Worm (Caenorhabditis elegans) whole organism, L1 larva: ENCODE data around the gene str-178.
A peak's percentile ranks its signal among the peaks of the same experiment; 100 is the strongest.

Experiments
- C16A3.4 ChIP-seq: fragments of 150-350 bp; optimal IDR thresholded peaks from 2 replicates; lab custom pipeline; 2014; ENCODE audit warnings: missing biosample characterization, missing genetic modification characterization
- Y116A8C.19 ChIP-seq: sonication (generic microtip); optimal IDR thresholded peaks from 2 replicates; lab custom pipeline; 2016; ENCODE audit warnings: missing compliant biosample characterization, missing genetic modification characterization, borderline replicate concordance
- ama-1 ChIP-seq: fragments of 150-350 bp; optimal IDR thresholded peaks from 2 replicates; lab custom pipeline; 2014
- ceh-63 ChIP-seq: fragments of 200-800 bp; sonication (Bioruptor generic); optimal IDR thresholded peaks from 2 replicates; lab custom pipeline; 2018; ENCODE audit warnings: mild to moderate bottlenecking, missing genetic modification characterization, missing compliant biosample characterization
- ceh-82 ChIP-seq, 3 experiments: fragments of 150-350 bp in 1 of 3; sonication (generic microtip) in 2 of 3; optimal IDR thresholded peaks; 2 replicates each; lab custom pipeline; 2014 to 2017; ENCODE audit warnings: missing biosample characterization in 3 of 3, missing genetic modification characterization in 3 of 3
- ceh-90 ChIP-seq: sonication (generic microtip); optimal IDR thresholded peaks from 2 replicates; lab custom pipeline; 2016; ENCODE audit warnings: missing genetic modification characterization, missing compliant biosample characterization
- ces-1 ChIP-seq: fragments of 150-350 bp; optimal IDR thresholded peaks from 2 replicates; lab custom pipeline; 2014; ENCODE audit warnings: missing biosample characterization, missing genetic modification reagents, missing genetic modification characterization
- dpl-1 ChIP-seq, 3 experiments: fragments of 150-350 bp in 2 of 3; sonication (generic microtip) in 1 of 3; optimal IDR thresholded peaks; 2 replicates each; lab custom pipeline; 2014 to 2017; ENCODE audit warnings: missing biosample characterization in 3 of 3, missing genetic modification characterization in 3 of 3, missing genetic modification reagents in 3 of 3
- dsc-1 ChIP-seq: sonication (generic microtip); optimal IDR thresholded peaks from 2 replicates; lab custom pipeline; 2016; ENCODE audit warnings: mild to moderate bottlenecking, missing genetic modification characterization, missing compliant biosample characterization
- efl-1 ChIP-seq, 4 experiments: fragments of 150-350 bp; optimal IDR thresholded peaks in 3 of 4; peaks in 1 of 4; 1 replicate in 1 of 4; 2 replicates in 3 of 4; lab custom pipeline; 2014; ENCODE audit warnings: missing biosample characterization in 2 of 4, missing genetic modification characterization in 2 of 4, missing genetic modification reagents in 2 of 4
- efl-3 ChIP-seq: fragments of 200-800 bp; sonication (Bioruptor generic); optimal IDR thresholded peaks from 2 replicates; lab custom pipeline; 2018; ENCODE audit warnings: mild to moderate bottlenecking, missing genetic modification characterization, missing compliant biosample characterization
- fos-1 ChIP-seq: fragments of 150-350 bp; optimal IDR thresholded peaks from 2 replicates; lab custom pipeline; 2014; ENCODE audit warnings: missing biosample characterization, missing genetic modification characterization
- hlh-17 ChIP-seq: fragments of 200-800 bp; sonication (Bioruptor generic); optimal IDR thresholded peaks from 2 replicates; lab custom pipeline; 2018; ENCODE audit warnings: missing genetic modification characterization, mild to moderate bottlenecking, missing compliant biosample characterization, moderate library complexity, borderline replicate concordance
- hpl-2 ChIP-seq: fragments of 150-350 bp; optimal IDR thresholded peaks from 2 replicates; lab custom pipeline; 2014; ENCODE audit warnings: missing biosample characterization, missing genetic modification reagents, missing genetic modification characterization
- isw-1 ChIP-seq: fragments of 200-800 bp; sonication (Bioruptor generic); IDR thresholded peaks from 2 replicates; pipeline ENCODE4 v1.3.6; 2022; ENCODE audit warnings: missing genetic modification characterization, missing compliant biosample characterization
- jun-1 ChIP-seq: fragments of 150-350 bp; optimal IDR thresholded peaks from 2 replicates; lab custom pipeline; 2014; ENCODE audit warnings: missing biosample characterization, missing genetic modification reagents, missing genetic modification characterization
- lin-14 ChIP-seq: fragments of 200-800 bp; sonication (Bioruptor generic); optimal IDR thresholded peaks from 2 replicates; lab custom pipeline; 2018; ENCODE audit warnings: mild to moderate bottlenecking, missing genetic modification characterization, moderate library complexity, missing compliant biosample characterization
- lin-15B ChIP-seq: fragments of 150-350 bp; sonication (generic microtip); optimal IDR thresholded peaks from 3 replicates; lab custom pipeline; 2014; ENCODE audit warnings: missing biosample characterization, missing genetic modification characterization
- lin-35 ChIP-seq, 2 experiments: fragments of 150-350 bp; optimal IDR thresholded peaks; 2 replicates each; lab custom pipeline; 2014; ENCODE audit warnings: missing biosample characterization in 2 of 2, missing genetic modification characterization in 2 of 2, missing genetic modification reagents in 2 of 2
- lir-3 ChIP-seq: sonication (generic microtip); optimal IDR thresholded peaks from 2 replicates; lab custom pipeline; 2016; ENCODE audit warnings: mild to moderate bottlenecking, missing genetic modification characterization, moderate library complexity, missing compliant biosample characterization; ENCODE audit not compliant: poor library complexity
- lsy-2 ChIP-seq, 2 experiments: fragments of 150-350 bp; optimal IDR thresholded peaks; 2 replicates each; lab custom pipeline; 2014; ENCODE audit warnings: missing biosample characterization in 2 of 2, missing genetic modification characterization in 2 of 2
- mep-1 ChIP-seq: fragments of 150-350 bp; optimal IDR thresholded peaks from 2 replicates; lab custom pipeline; 2014; ENCODE audit warnings: missing biosample characterization, missing genetic modification characterization
- nhr-12 ChIP-seq: sonication (generic microtip); optimal IDR thresholded peaks from 2 replicates; lab custom pipeline; 2017; ENCODE audit warnings: missing biosample characterization, missing genetic modification characterization
- nhr-19 ChIP-seq: fragments of 200-800 bp; sonication (Bioruptor generic); conservative IDR thresholded peaks from 2 replicates; pipeline ENCODE4 v1.3.6; 2022; ENCODE audit warnings: missing genetic modification characterization, missing compliant biosample characterization
- nhr-237 ChIP-seq: fragments of 150-350 bp; optimal IDR thresholded peaks from 2 replicates; lab custom pipeline; 2014; ENCODE audit warnings: missing biosample characterization, missing genetic modification characterization
- nhr-71 ChIP-seq: sonication (generic microtip); optimal IDR thresholded peaks from 2 replicates; lab custom pipeline; 2016; ENCODE audit warnings: mild to moderate bottlenecking, missing genetic modification characterization, moderate library complexity, missing compliant biosample characterization
- pqm-1 ChIP-seq: sonication (generic microtip); optimal IDR thresholded peaks from 3 replicates; lab custom pipeline; 2017; ENCODE audit warnings: missing biosample characterization, missing genetic modification characterization
- skn-1 ChIP-seq: fragments of 150-350 bp; optimal IDR thresholded peaks from 2 replicates; lab custom pipeline; 2014; ENCODE audit warnings: missing biosample characterization, missing genetic modification characterization
- snpc-4 ChIP-seq: fragments of 150-350 bp; optimal IDR thresholded peaks from 2 replicates; lab custom pipeline; 2014; ENCODE audit warnings: missing biosample characterization, missing genetic modification characterization
- sox-4 ChIP-seq: sonication (generic microtip); optimal IDR thresholded peaks from 2 replicates; lab custom pipeline; 2016; ENCODE audit warnings: missing genetic modification characterization, missing compliant biosample characterization
- tbx-2 ChIP-seq: sonication (generic microtip); optimal IDR thresholded peaks from 2 replicates; lab custom pipeline; 2016; ENCODE audit warnings: missing genetic modification characterization, missing compliant biosample characterization
- xbp-1 ChIP-seq: sonication (generic microtip); optimal IDR thresholded peaks from 2 replicates; lab custom pipeline; 2016; ENCODE audit warnings: missing genetic modification characterization, missing compliant biosample characterization
- zag-1 ChIP-seq: fragments of 150-350 bp; optimal IDR thresholded peaks from 2 replicates; lab custom pipeline; 2014; ENCODE audit warnings: missing biosample characterization, missing genetic modification characterization
- zip-4 ChIP-seq: fragments of 200-800 bp; sonication (Bioruptor generic); optimal IDR thresholded peaks from 2 replicates; lab custom pipeline; 2018; ENCODE audit warnings: mild to moderate bottlenecking, missing genetic modification characterization, moderate library complexity, missing compliant biosample characterization
- ztf-4 ChIP-seq: fragments of 150-350 bp; optimal IDR thresholded peaks from 2 replicates; lab custom pipeline; 2014; ENCODE audit warnings: missing biosample characterization, missing genetic modification characterization

The str-178 gene

ce11 chrV:12706511-12706910, 9.8 kb downstream of the str-178 start:
- TF ChIP-seq efl-1 (optimal IDR thresholded peaks at IDR 0.05; lab: Kevin White, UChicago) (no peak), efl-1 (GFP tag; optimal IDR thresholded peaks at IDR 0.05 in 1 of 2; lab: Kevin White, UChicago) (peak in 1 of 2 experiments; percentile 65), efl-3 (GFP tag; lab: Kevin White, UChicago) (no peak), zag-1 (tag; lab: Kevin White, UChicago) (no peak), hlh-17 (GFP tag; lab: Kevin White, UChicago) (no peak), ama-1 (lab: Kevin White, UChicago) (no peak), nhr-12 (tag; lab: Kevin White, UChicago) (no peak), Y116A8C.19 (tag; lab: Kevin White, UChicago) (no peak)

- no peak for TF ChIP-seq hpl-2 (GFP tag; lab: Kevin White, UChicago)
- TF ChIP-seq xbp-1 (tag; lab: Kevin White, UChicago), result no peak
- TF ChIP-seq nhr-19 (GFP tag; lab: Robert Waterston, UW), result no peak
- no peak for TF ChIP-seq ama-1 (lab: Kevin White, UChicago)
- no peak for TF ChIP-seq tbx-2 (tag; lab: Kevin White, UChicago)
- TF ChIP-seq nhr-237 (tag; lab: Kevin White, UChicago), result no peak
- no peak for TF ChIP-seq ceh-63 (GFP tag; lab: Kevin White, UChicago)
Observed at ce11 chrV:12704077-12704476, 12.3 kb downstream of the str-178 start, which contains the start of gene R11D1.1. R11D1.1 (plus strand) TSS chrV:12704377.

- TF ChIP-seq ces-1 (GFP tag; lab: Kevin White, UChicago) (peak; percentile 42), mep-1 (tag; lab: Kevin White, UChicago) (no peak), C16A3.4 (tag; lab: Kevin White, UChicago) (no peak), lin-14 (GFP tag; lab: Kevin White, UChicago) (peak; percentile 73), sox-4 (tag; lab: Kevin White, UChicago) (no peak)
Observed at ce11 chrV:12701613-12702012, 14.7 kb downstream of the str-178 start.

ce11 chrV:12697364-12697901, 18.9 kb downstream of the str-178 start, which contains the start of gene istr-1:
istr-1 (plus strand) TSS chrV:12697858.
- TF ChIP-seq efl-1 (optimal IDR thresholded peaks at IDR 0.05; lab: Kevin White, UChicago), result peak; percentile 12 to 19
- TF ChIP-seq efl-1 (GFP tag; optimal IDR thresholded peaks at IDR 0.05 in 1 of 2; lab: Kevin White, UChicago), result peak in 1 of 2 experiments; percentile 25
- peak; percentile 53 for TF ChIP-seq lin-14 (GFP tag; lab: Kevin White, UChicago)
- no peak for TF ChIP-seq hpl-2 (GFP tag; lab: Kevin White, UChicago)
- no peak for TF ChIP-seq jun-1 (tag; lab: Kevin White, UChicago)
- TF ChIP-seq isw-1 (GFP tag; lab: Robert Waterston, UW), result no peak
- TF ChIP-seq skn-1 (tag; lab: Kevin White, UChicago), result peak; percentile 6
- no peak for TF ChIP-seq nhr-19 (GFP tag; lab: Robert Waterston, UW)
- peak in 1 of 2 experiments; percentile 33 for TF ChIP-seq lsy-2 (tag; optimal IDR thresholded peaks at IDR 0.05; lab: Kevin White, UChicago)
- TF ChIP-seq lin-15B (tag; lab: Kevin White, UChicago), result peak; percentile 33
- peak; percentile 5 for TF ChIP-seq dsc-1 (tag; lab: Kevin White, UChicago)
- peak; percentile 16 for TF ChIP-seq snpc-4 (tag; lab: Kevin White, UChicago)
- peak in 2 of 3 experiments; percentile 7 to 51 for TF ChIP-seq dpl-1 (GFP tag; optimal IDR thresholded peaks at IDR 0.05; lab: Kevin White, UChicago)
- peak; percentile 72 for TF ChIP-seq zip-4 (GFP tag; lab: Kevin White, UChicago)
- TF ChIP-seq sox-4 (tag; lab: Kevin White, UChicago), result no peak
- TF ChIP-seq lir-3 (tag; lab: Kevin White, UChicago), result no peak
- peak; percentile 33 to 52 for TF ChIP-seq lin-35 (GFP tag; optimal IDR thresholded peaks at IDR 0.05; lab: Kevin White, UChicago)
- TF ChIP-seq pqm-1, result no peak
- peak; percentile 49 for TF ChIP-seq fos-1 (tag; lab: Kevin White, UChicago)
- TF ChIP-seq nhr-71 (tag; lab: Kevin White, UChicago), result peak; percentile 33
- peak in 1 of 3 experiments; percentile 16 for TF ChIP-seq ceh-82 (tag; optimal IDR thresholded peaks at IDR 0.05; lab: Kevin White, UChicago)
- TF ChIP-seq mep-1 (tag; lab: Kevin White, UChicago), result peak; percentile 35
- no peak for TF ChIP-seq ztf-4 (tag; lab: Kevin White, UChicago)
- no peak for TF ChIP-seq ceh-90 (tag; lab: Kevin White, UChicago)
